Worm (Caenorhabditis elegans): ENCODE results near the gene egas-3.

DNA sequence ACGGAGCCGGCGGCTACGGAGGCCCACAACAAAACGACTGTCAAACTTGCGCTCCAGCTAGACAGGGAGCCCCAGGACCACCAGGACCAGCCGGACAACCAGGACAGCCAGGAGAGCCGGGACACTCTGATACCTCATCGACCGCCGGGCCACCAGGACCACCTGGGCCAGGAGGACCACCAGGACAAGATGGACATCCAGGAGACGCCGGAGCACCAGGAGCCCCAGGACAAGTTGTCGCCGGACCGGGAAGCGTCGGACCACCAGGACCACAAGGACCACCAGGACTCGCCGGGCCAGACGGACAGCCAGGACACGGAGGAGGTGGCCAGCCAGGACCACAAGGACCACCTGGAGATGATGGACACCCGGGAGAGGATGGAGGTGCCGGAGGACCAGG lies 2.9 kb upstream of the egas-3 start:
- TF ChIP-seq somi-1 (GFP tag; optimal IDR thresholded peaks at IDR 0.05): no peak
- no peak for TF ChIP-seq pha-4 (tag; optimal IDR thresholded peaks at IDR 0.05)
- TF ChIP-seq Y95B8A.8 (GFP tag; IDR thresholded peaks at IDR 0.05): no peak
- TF ChIP-seq ekl-4 (GFP tag; IDR thresholded peaks at IDR 0.05): no peak
- TF ChIP-seq bed-1 (GFP tag; IDR thresholded peaks at IDR 0.05): no peak
- TF ChIP-seq xnd-1 (tag; optimal IDR thresholded peaks at IDR 0.05): no peak
- no peak; the same call in 1 of the 2 replicates for TF ChIP-seq B0336.3 (GFP tag; IDR thresholded peaks at IDR 0.05)
- TF ChIP-seq T07F8.4 (tag; optimal IDR thresholded peaks at IDR 0.05): no peak
- no peak for TF ChIP-seq dpff-1 (tag; optimal IDR thresholded peaks at IDR 0.05)
- no peak for TF ChIP-seq F55B11.4 (tag; optimal IDR thresholded peaks at IDR 0.05; ENCODE audit: borderline replicate concordance, insufficient read depth)
- TF ChIP-seq lsl-1 (GFP tag; optimal IDR thresholded peaks at IDR 0.05): no peak
- no peak for TF ChIP-seq D2030.7 (GFP tag; IDR thresholded peaks at IDR 0.05)
- no peak for TF ChIP-seq madf-10 (tag; optimal IDR thresholded peaks at IDR 0.05)
- no peak for TF ChIP-seq ama-1 (optimal IDR thresholded peaks at IDR 0.05)
- no peak for TF ChIP-seq ama-1 (GFP tag; optimal IDR thresholded peaks at IDR 0.05)
